Fruit fly (Drosophila melanogaster) whole organism, embryonic: ENCODE results near the gene CG9184.

Experiments
- Awh ChIP-seq: fragments of 200-800 bp; sonication (Bioruptor generic); IDR thresholded peaks from 2 replicates; pipeline ENCODE4, ENCODE4 v1.3.6; 2022; ENCODE audit warnings: missing biosample characterization, missing genetic modification characterization
- CG10267 ChIP-seq: fragments of 200-800 bp; sonication (Bioruptor generic); optimal IDR thresholded peaks from 2 replicates; lab custom pipeline; 2018; ENCODE audit warnings: missing biosample characterization, mild to moderate bottlenecking, missing genetic modification characterization, moderate library complexity
- CG11093 ChIP-seq: fragments of 200-800 bp; sonication (Bioruptor generic); IDR thresholded peaks from 3 replicates; pipeline ENCODE4 v1.3.6; 2022; ENCODE audit warnings: missing biosample characterization, missing genetic modification characterization
- CG12104 ChIP-seq: fragments of 200-800 bp; sonication (Bioruptor generic); optimal IDR thresholded peaks from 3 replicates; lab custom pipeline; 2016; ENCODE audit warnings: missing biosample characterization, missing genetic modification characterization
- CG12744 ChIP-seq: fragments of 200-800 bp; sonication (Bioruptor generic); optimal IDR thresholded peaks from 2 replicates; lab custom pipeline; 2016; ENCODE audit warnings: missing biosample characterization, missing genetic modification characterization
- CG14441 ChIP-seq: fragments of 200-800 bp; sonication (Bioruptor generic); IDR thresholded peaks from 2 replicates; pipeline ENCODE4 v1.3.6; 2022; ENCODE audit warnings: missing biosample characterization, missing genetic modification characterization
- CG14965 ChIP-seq: fragments of 200-800 bp; sonication (Bioruptor generic); optimal IDR thresholded peaks from 2 replicates; lab custom pipeline; 2016; ENCODE audit warnings: missing biosample characterization, missing genetic modification characterization, borderline replicate concordance
- CG15514 ChIP-seq: fragments of 200-800 bp; sonication (Bioruptor generic); optimal IDR thresholded peaks from 3 replicates; lab custom pipeline; 2017; ENCODE audit warnings: missing biosample characterization, missing genetic modification characterization, mild to moderate bottlenecking, moderate library complexity, missing genetic modification reagents
- CG15601 ChIP-seq: fragments of 200-800 bp; sonication (Bioruptor generic); optimal IDR thresholded peaks from 3 replicates; lab custom pipeline; 2019; ENCODE audit warnings: missing biosample characterization, mild to moderate bottlenecking, missing genetic modification characterization, moderate library complexity
- CG1647 ChIP-seq: fragments of 200-800 bp; sonication (Bioruptor generic); optimal IDR thresholded peaks from 3 replicates; lab custom pipeline; 2016; ENCODE audit warnings: missing biosample characterization, missing genetic modification characterization
- CG17186 ChIP-seq: fragments of 200-800 bp; sonication (Bioruptor generic); optimal IDR thresholded peaks from 3 replicates; lab custom pipeline; 2017; ENCODE audit warnings: missing biosample characterization, missing genetic modification reagents, missing genetic modification characterization
- CG17361 ChIP-seq: fragments of 200-800 bp; sonication (Bioruptor generic); IDR thresholded peaks from 3 replicates; pipeline ENCODE4 v1.3.6; 2022; ENCODE audit warnings: missing biosample characterization, missing genetic modification characterization
- CG2199 ChIP-seq: fragments of 200-800 bp; sonication (Bioruptor generic); IDR thresholded peaks from 3 replicates; pipeline ENCODE4 v1.3.6; 2022; ENCODE audit warnings: missing biosample characterization, missing genetic modification characterization
- CG31441 ChIP-seq: fragments of 200-800 bp; sonication (Bioruptor generic); IDR thresholded peaks from 2 replicates; pipeline ENCODE4 v1.3.6; 2022; ENCODE audit warnings: missing biosample characterization, missing genetic modification characterization
- CG3163 ChIP-seq: fragments of 200-800 bp; sonication (Bioruptor generic); optimal IDR thresholded peaks from 3 replicates; lab custom pipeline; 2016; ENCODE audit warnings: missing biosample characterization, missing genetic modification characterization
- CG33557 ChIP-seq: fragments of 200-800 bp; sonication (Bioruptor generic); optimal IDR thresholded peaks from 2 replicates; lab custom pipeline; 2019; ENCODE audit warnings: missing biosample characterization, mild to moderate bottlenecking, missing genetic modification characterization, moderate library complexity
- CG43689 ChIP-seq: fragments of 200-800 bp; sonication (Bioruptor generic); IDR thresholded peaks from 2 replicates; pipeline ENCODE4 v1.3.6; 2022; ENCODE audit warnings: missing biosample characterization, missing genetic modification characterization
- CG4424 ChIP-seq: fragments of 200-800 bp; sonication (Bioruptor generic); optimal IDR thresholded peaks from 3 replicates; lab custom pipeline; 2016; ENCODE audit warnings: missing biosample characterization, missing genetic modification characterization
- CG4854 ChIP-seq: fragments of 200-800 bp; sonication (Bioruptor generic); optimal IDR thresholded peaks from 2 replicates; lab custom pipeline; 2016; ENCODE audit warnings: missing biosample characterization, missing genetic modification characterization, inconsistent platforms
- CG5953 ChIP-seq: fragments of 200-800 bp; sonication (Bioruptor generic); IDR thresholded peaks from 2 replicates; pipeline ENCODE4 v1.3.6; 2022; ENCODE audit warnings: missing biosample characterization, missing genetic modification characterization
- CG6813 ChIP-seq: fragments of 200-800 bp; sonication (Bioruptor generic); optimal IDR thresholded peaks from 2 replicates; lab custom pipeline; 2017; ENCODE audit warnings: missing biosample characterization, missing genetic modification characterization, mild to moderate bottlenecking, moderate library complexity, missing genetic modification reagents
- CG8089 ChIP-seq: fragments of 200-800 bp; sonication (Bioruptor generic); optimal IDR thresholded peaks from 3 replicates; lab custom pipeline; 2016; ENCODE audit warnings: missing biosample characterization, missing genetic modification characterization
- CG8290 ChIP-seq, 3 experiments: fragments of 200-800 bp; sonication (Bioruptor generic); optimal IDR thresholded peaks; 2 replicates each; lab custom pipeline; 2016 to 2019; ENCODE audit warnings: missing biosample characterization in 3 of 3, missing genetic modification characterization in 3 of 3, mild to moderate bottlenecking in 2 of 3, moderate library complexity in 1 of 3
- CG9215 ChIP-seq: fragments of 200-800 bp; sonication (Bioruptor generic); IDR thresholded peaks from 2 replicates; pipeline ENCODE4 v1.3.6; 2022; ENCODE audit warnings: missing biosample characterization, missing genetic modification characterization
- CG9437 ChIP-seq: fragments of 200-800 bp; sonication (Bioruptor generic); optimal IDR thresholded peaks from 2 replicates; lab custom pipeline; 2018; ENCODE audit warnings: missing biosample characterization, mild to moderate bottlenecking, missing genetic modification characterization
- ERR ChIP-seq: fragments of 200-800 bp; sonication (Bioruptor generic); optimal IDR thresholded peaks from 2 replicates; lab custom pipeline; 2016; ENCODE audit warnings: missing biosample characterization, missing genetic modification characterization
- Hmx ChIP-seq: fragments of 200-800 bp; sonication (Bioruptor generic); optimal IDR thresholded peaks from 2 replicates; lab custom pipeline; 2016; ENCODE audit warnings: missing biosample characterization, missing genetic modification characterization
- Lim3 ChIP-seq: fragments of 200-800 bp; sonication (Bioruptor generic); IDR thresholded peaks from 2 replicates; pipeline ENCODE4 v1.3.6; 2022; ENCODE audit warnings: missing biosample characterization, missing genetic modification characterization
- Pdp1 ChIP-seq, 2 experiments: fragments of 200-800 bp; sonication (Bioruptor generic); optimal IDR thresholded peaks; 3 replicates each; lab custom pipeline; 2016; ENCODE audit warnings: missing biosample characterization in 2 of 2, missing genetic modification characterization in 2 of 2, mild to moderate bottlenecking in 1 of 2, moderate library complexity in 1 of 2
- Scr ChIP-seq: fragments of 200-800 bp; sonication (Bioruptor generic); IDR thresholded peaks from 2 replicates; pipeline ENCODE4 v1.3.6; 2022; ENCODE audit warnings: missing biosample characterization, missing genetic modification characterization; ENCODE audit not compliant: partially characterized antibody
- Side ChIP-seq: fragments of 200-800 bp; sonication (Bioruptor generic); optimal IDR thresholded peaks from 2 replicates; lab custom pipeline; 2016; ENCODE audit warnings: missing biosample characterization, missing genetic modification characterization
- Sox102F ChIP-seq: fragments of 200-800 bp; sonication (Bioruptor generic); optimal IDR thresholded peaks from 2 replicates; lab custom pipeline; 2018; ENCODE audit warnings: missing biosample characterization, mild to moderate bottlenecking, missing genetic modification characterization, moderate library complexity
- Sry-δ ChIP-seq: fragments of 200-800 bp; sonication (Bioruptor generic); optimal IDR thresholded peaks from 2 replicates; lab custom pipeline; 2016; ENCODE audit warnings: missing biosample characterization, missing genetic modification characterization
- TFAM ChIP-seq: fragments of 200-800 bp; sonication (Bioruptor generic); optimal IDR thresholded peaks from 2 replicates; lab custom pipeline; 2017; ENCODE audit warnings: missing biosample characterization, missing genetic modification characterization, inconsistent platforms
- aop ChIP-seq: fragments of 200-800 bp; sonication (Bioruptor generic); IDR thresholded peaks from 2 replicates; pipeline ENCODE4 v1.3.6; 2022; ENCODE audit warnings: missing biosample characterization, missing genetic modification characterization
- bigmax ChIP-seq: fragments of 200-800 bp; sonication (Bioruptor generic); optimal IDR thresholded peaks from 2 replicates; lab custom pipeline; 2018; ENCODE audit warnings: missing biosample characterization, mild to moderate bottlenecking, missing genetic modification characterization
- cato ChIP-seq: fragments of 200-800 bp; sonication (Bioruptor generic); optimal IDR thresholded peaks from 2 replicates; lab custom pipeline; 2016; ENCODE audit warnings: missing biosample characterization, missing genetic modification characterization, borderline replicate concordance
- crp ChIP-seq, 2 experiments: fragments of 200-800 bp; sonication (Bioruptor generic); optimal IDR thresholded peaks; 2 replicates in 1 of 2; 3 replicates in 1 of 2; lab custom pipeline; 2017; ENCODE audit warnings: missing biosample characterization in 2 of 2, missing genetic modification characterization in 2 of 2, mild to moderate bottlenecking in 1 of 2, moderate library complexity in 1 of 2
- disco-r ChIP-seq: fragments of 200-800 bp; sonication (Bioruptor generic); optimal IDR thresholded peaks from 2 replicates; lab custom pipeline; 2016; ENCODE audit warnings: missing biosample characterization, missing genetic modification characterization
- emc ChIP-seq: fragments of 200-800 bp; sonication (Bioruptor generic); optimal IDR thresholded peaks from 2 replicates; lab custom pipeline; 2016; ENCODE audit warnings: missing biosample characterization, missing genetic modification characterization
- gro ChIP-seq: fragments of 200-800 bp; sonication (Bioruptor generic); optimal IDR thresholded peaks from 2 replicates; lab custom pipeline; 2016; ENCODE audit warnings: missing biosample characterization, missing genetic modification characterization
- ken ChIP-seq: fragments of 200-800 bp; sonication (Bioruptor generic); IDR thresholded peaks from 3 replicates; pipeline ENCODE4 v1.3.6; 2022; ENCODE audit warnings: missing biosample characterization, missing genetic modification characterization
- onecut ChIP-seq: fragments of 200-800 bp; sonication (Bioruptor generic); IDR thresholded peaks from 2 replicates; pipeline ENCODE4 v1.3.6; 2022; ENCODE audit warnings: missing biosample characterization, missing genetic modification characterization
- sd ChIP-seq: fragments of 200-800 bp; sonication (Bioruptor generic); optimal IDR thresholded peaks from 3 replicates; lab custom pipeline; 2018; ENCODE audit warnings: missing biosample characterization, mild to moderate bottlenecking, missing genetic modification characterization, moderate library complexity
- sens ChIP-seq: fragments of 200-800 bp; sonication (Bioruptor generic); peaks from one replicate; lab custom pipeline; 2016; ENCODE audit warnings: missing biosample characterization, missing genetic modification characterization
- stwl ChIP-seq: fragments of 200-800 bp; sonication (Bioruptor generic); optimal IDR thresholded peaks from 3 replicates; lab custom pipeline; 2018; ENCODE audit warnings: missing biosample characterization, mild to moderate bottlenecking, missing genetic modification characterization, moderate library complexity
- tin ChIP-seq: fragments of 200-800 bp; sonication (Bioruptor generic); optimal IDR thresholded peaks from 3 replicates; lab custom pipeline; 2016; ENCODE audit warnings: missing biosample characterization, missing genetic modification characterization
- tll ChIP-seq, 2 experiments: fragments of 200-800 bp in 1 of 2; fragments of >200 bp in 1 of 2; sonication (Bioruptor generic) in 1 of 2; optimal IDR thresholded peaks; 2 replicates each; lab custom pipeline; 2017 to 2019; ENCODE audit warnings: missing biosample characterization in 2 of 2, missing genetic modification characterization in 2 of 2, mild to moderate bottlenecking in 1 of 2, moderate library complexity in 1 of 2
- twi ChIP-seq: fragments of 200-800 bp; optimal IDR thresholded peaks from 2 replicates; lab custom pipeline; 2019; ENCODE audit warnings: missing biosample characterization, mild to moderate bottlenecking, missing genetic modification characterization, moderate library complexity
- vnd ChIP-seq: fragments of 200-800 bp; sonication (Bioruptor generic); IDR thresholded peaks from 3 replicates; pipeline ENCODE4 v1.3.6; 2022; ENCODE audit warnings: missing biosample characterization, missing genetic modification characterization; ENCODE audit not compliant: partially characterized antibody

CG9184 gene

DNA sequence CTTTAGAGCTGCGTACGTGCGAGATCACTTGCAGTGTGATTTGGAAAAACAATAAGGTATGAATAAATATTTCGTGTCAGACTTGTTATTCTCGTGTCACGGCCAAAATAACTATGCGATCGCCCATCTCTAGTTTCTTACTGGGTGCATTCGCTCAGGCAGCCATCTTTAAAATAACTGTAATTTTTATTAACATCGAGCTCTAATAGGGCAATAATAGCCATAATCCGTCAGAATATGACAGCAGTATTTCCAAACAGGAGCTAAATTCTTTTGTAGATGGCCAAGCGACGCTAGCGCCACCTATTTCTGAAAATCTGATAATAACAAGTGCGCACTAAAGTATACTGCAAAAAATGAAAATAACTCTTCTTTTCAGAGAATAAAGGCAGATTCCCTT lies 29.5 kb upstream of the CG9184 start (continued):
- TF ChIP-seq Sox102F (peak; percentile 32), Side (GFP tag; lab: Kevin White, UChicago) (no peak), CG15514 (peak; percentile 48), onecut (GFP tag; lab: Robert Waterston, UW) (no peak), Pdp1 (GFP tag; optimal IDR thresholded peaks at IDR 0.05; lab: Kevin White, UChicago) (peak; percentile 12 to 43), CG4424 (GFP tag; lab: Kevin White, UChicago) (peak; percentile 44), CG9437 (GFP tag; lab: Kevin White, UChicago) (no peak), cato (GFP tag; lab: Kevin White, UChicago) (no peak), CG2199 (GFP tag; lab: Robert Waterston, UW) (no peak), stwl (tag; lab: Kevin White, UChicago) (peak; percentile 79), CG3163 (peak; percentile 49), CG14441 (GFP tag; lab: Robert Waterston, UW) (peak; percentile 24; the same call in 1 of the 2 replicates), Lim3 (GFP tag; lab: Robert Waterston, UW) (no peak), CG10267 (tag; lab: Kevin White, UChicago) (peak; percentile 57), aop (GFP tag; lab: Robert Waterston, UW) (no peak), CG12104 (GFP tag; lab: Kevin White, UChicago) (no peak), crp (GFP tag; optimal IDR thresholded peaks at IDR 0.05; lab: Kevin White, UChicago) (no peak), sens (GFP tag; lab: Kevin White, UChicago) (peak; percentile 86), CG8089 (no peak), CG31441 (peak; percentile 59; the same call in 1 of the 2 replicates), vnd (peak; percentile 80), CG8290 (GFP tag; optimal IDR thresholded peaks at IDR 0.05; lab: Kevin White, UChicago) (no peak), CG8290 (tag; optimal IDR thresholded peaks at IDR 0.05; lab: Kevin White, UChicago) (peak; percentile 43 to 70), CG1647 (GFP tag; lab: Kevin White, UChicago) (no peak), CG17186 (GFP tag; lab: Kevin White, UChicago) (peak; percentile 19), CG12744 (peak; percentile 48), CG15601 (tag; lab: Kevin White, UChicago) (peak; percentile 18), Awh (GFP tag; lab: Robert Waterston, UW) (no peak), CG9215 (GFP tag; lab: Robert Waterston, UW) (no peak), CG6813 (GFP tag; lab: Kevin White, UChicago) (no peak), ken (GFP tag; lab: Robert Waterston, UW) (no peak), ERR (GFP tag; lab: Kevin White, UChicago) (no peak), twi (peak; percentile 3), CG43689 (GFP tag; lab: Robert Waterston, UW) (no peak), disco-r (no peak), emc (no peak), CG14965 (GFP tag; lab: Kevin White, UChicago) (no peak), TFAM (GFP tag; lab: Kevin White, UChicago) (no peak), CG5953 (GFP tag; lab: Robert Waterston, UW) (no peak), tin (peak; percentile 31), Hmx (GFP tag; lab: Kevin White, UChicago) (no peak), Sry-δ (peak; percentile 87), bigmax (GFP tag; lab: Kevin White, UChicago) (no peak), gro (peak; percentile 67), tll (GFP tag; optimal IDR thresholded peaks at IDR 0.05; lab: Kevin White, UChicago) (peak in 1 of 2 experiments; percentile 11), CG33557 (peak; percentile 14), CG17361 (GFP tag; lab: Robert Waterston, UW) (peak; percentile 40; the same call in 2 of the 3 replicates), sd (tag; lab: Kevin White, UChicago) (peak; percentile 91), CG4854 (GFP tag; lab: Kevin White, UChicago) (peak; percentile 45), Scr (GFP tag; lab: Robert Waterston, UW) (peak; percentile 91), CG11093 (GFP tag; lab: Robert Waterston, UW) (no peak)
